Fruit fly (Drosophila melanogaster) whole organism, embryonic: ENCODE data around the gene CG8097.

Experiments
- CG10267 ChIP-seq: fragments of 200-800 bp; sonication (Bioruptor generic); optimal IDR thresholded peaks from 2 replicates; lab custom pipeline; 2018; ENCODE audit warnings: missing biosample characterization, mild to moderate bottlenecking, missing genetic modification characterization, moderate library complexity
- CG10979 ChIP-seq: fragments of 200-800 bp; sonication (Bioruptor generic); optimal IDR thresholded peaks from 2 replicates; lab custom pipeline; 2018; ENCODE audit warnings: missing biosample characterization, mild to moderate bottlenecking, missing genetic modification characterization, moderate library complexity
- CG11504 ChIP-seq: fragments of 200-800 bp; sonication (Bioruptor generic); optimal IDR thresholded peaks from 3 replicates; lab custom pipeline; 2019; ENCODE audit warnings: missing biosample characterization, mild to moderate bottlenecking, missing genetic modification characterization, moderate library complexity
- CG12071 ChIP-seq: fragments of 200-800 bp; sonication (Bioruptor generic); optimal IDR thresholded peaks from 3 replicates; lab custom pipeline; 2018; ENCODE audit warnings: missing biosample characterization, mild to moderate bottlenecking, missing genetic modification characterization
- CG12104 ChIP-seq: fragments of 200-800 bp; sonication (Bioruptor generic); optimal IDR thresholded peaks from 3 replicates; lab custom pipeline; 2016; ENCODE audit warnings: missing biosample characterization, missing genetic modification characterization
- CG12659 ChIP-seq: fragments of 200-800 bp; sonication (Bioruptor generic); optimal IDR thresholded peaks from 3 replicates; lab custom pipeline; 2017; ENCODE audit warnings: mild to moderate bottlenecking, missing biosample characterization, missing genetic modification reagents, missing genetic modification characterization
- CG13624 ChIP-seq: fragments of 200-800 bp; sonication (Bioruptor generic); optimal IDR thresholded peaks from 2 replicates; lab custom pipeline; 2016; ENCODE audit warnings: missing biosample characterization, missing genetic modification characterization
- CG14441 ChIP-seq: fragments of 200-800 bp; sonication (Bioruptor generic); IDR thresholded peaks from 2 replicates; pipeline ENCODE4 v1.3.6; 2022; ENCODE audit warnings: missing biosample characterization, missing genetic modification characterization
- CG15073 ChIP-seq: fragments of 200-800 bp; sonication (Bioruptor generic); optimal IDR thresholded peaks from 2 replicates; lab custom pipeline; 2016; ENCODE audit warnings: missing biosample characterization, missing genetic modification characterization
- CG16815 ChIP-seq: fragments of 200-800 bp; sonication (Bioruptor generic); optimal IDR thresholded peaks from 3 replicates; lab custom pipeline; 2017; ENCODE audit warnings: missing biosample characterization, mild to moderate bottlenecking, missing genetic modification characterization
- CG17361 ChIP-seq: fragments of 200-800 bp; sonication (Bioruptor generic); IDR thresholded peaks from 3 replicates; pipeline ENCODE4 v1.3.6; 2022; ENCODE audit warnings: missing biosample characterization, missing genetic modification characterization
- CG17385 ChIP-seq: fragments of 200-800 bp; sonication (Bioruptor generic); optimal IDR thresholded peaks from 3 replicates; lab custom pipeline; 2018; ENCODE audit warnings: missing biosample characterization, mild to moderate bottlenecking, missing genetic modification characterization
- CG18011 ChIP-seq: fragments of 200-800 bp; sonication (Bioruptor generic); optimal IDR thresholded peaks from 2 replicates; lab custom pipeline; 2017; ENCODE audit warnings: missing biosample characterization, missing genetic modification characterization, mild to moderate bottlenecking, moderate library complexity, missing genotype
- CG18619 ChIP-seq: fragments of 200-800 bp; sonication (Bioruptor generic); optimal IDR thresholded peaks from 3 replicates; lab custom pipeline; 2017; ENCODE audit warnings: missing biosample characterization, mild to moderate bottlenecking, missing genetic modification characterization
- CG18764 ChIP-seq: fragments of 200-800 bp; sonication (Bioruptor generic); optimal IDR thresholded peaks from 3 replicates; lab custom pipeline; 2016; ENCODE audit warnings: missing biosample characterization, missing genetic modification characterization
- CG2199 ChIP-seq: fragments of 200-800 bp; sonication (Bioruptor generic); IDR thresholded peaks from 3 replicates; pipeline ENCODE4 v1.3.6; 2022; ENCODE audit warnings: missing biosample characterization, missing genetic modification characterization
- CG30020 ChIP-seq: fragments of 200-800 bp; optimal IDR thresholded peaks from 2 replicates; lab custom pipeline; 2019; ENCODE audit warnings: missing biosample characterization, mild to moderate bottlenecking, missing genetic modification characterization, moderate library complexity
- CG31388 ChIP-seq: fragments of 200-800 bp; sonication (Bioruptor generic); optimal IDR thresholded peaks from 2 replicates; lab custom pipeline; 2016; ENCODE audit warnings: missing biosample characterization, missing genetic modification characterization
- CG3838 ChIP-seq: fragments of 200-800 bp; sonication (Bioruptor generic); optimal IDR thresholded peaks from 3 replicates; lab custom pipeline; 2016; ENCODE audit warnings: missing biosample characterization, missing genetic modification characterization
- CG4820 ChIP-seq: fragments of 200-800 bp; sonication (Bioruptor generic); optimal IDR thresholded peaks from 3 replicates; lab custom pipeline; 2016; ENCODE audit warnings: missing biosample characterization, missing genetic modification characterization
- CG6254 ChIP-seq: fragments of 200-800 bp; sonication (Bioruptor generic); optimal IDR thresholded peaks from 3 replicates; lab custom pipeline; 2017; ENCODE audit warnings: mild to moderate bottlenecking, missing biosample characterization, missing genetic modification reagents, missing genetic modification characterization
- CG7372 ChIP-seq: fragments of 200-800 bp; sonication (Bioruptor generic); IDR thresholded peaks from 2 replicates; pipeline ENCODE4 v1.3.6; 2022; ENCODE audit warnings: missing biosample characterization, missing genetic modification characterization
- CG7786 ChIP-seq: fragments of 200-800 bp; sonication (Bioruptor generic); optimal IDR thresholded peaks from 2 replicates; lab custom pipeline; 2016; ENCODE audit warnings: missing biosample characterization, missing genetic modification characterization
- CG7928 ChIP-seq: fragments of 200-800 bp; sonication (Bioruptor generic); optimal IDR thresholded peaks from 2 replicates; lab custom pipeline; 2017; ENCODE audit warnings: missing biosample characterization, mild to moderate bottlenecking, missing genetic modification characterization
- CG8924 ChIP-seq: fragments of 200-800 bp; optimal IDR thresholded peaks from 3 replicates; lab custom pipeline; 2019; ENCODE audit warnings: missing biosample characterization, mild to moderate bottlenecking, missing genetic modification characterization, moderate library complexity
- CG9932 ChIP-seq: fragments of 200-800 bp; sonication (Bioruptor generic); IDR thresholded peaks from 2 replicates; pipeline ENCODE4 v1.3.6; 2022; ENCODE audit warnings: missing biosample characterization, missing genetic modification characterization
- D19A ChIP-seq: fragments of 200-800 bp; optimal IDR thresholded peaks from 3 replicates; lab custom pipeline; 2019; ENCODE audit warnings: missing biosample characterization, mild to moderate bottlenecking, missing genetic modification characterization, moderate library complexity
- Eip74EF ChIP-seq, 2 experiments: fragments of 200-800 bp in 1 of 2; fragments of >200 bp in 1 of 2; sonication (Bioruptor generic) in 1 of 2; optimal IDR thresholded peaks; 2 replicates each; lab custom pipeline; 2017 to 2019; ENCODE audit warnings: missing biosample characterization in 2 of 2, missing genetic modification characterization in 2 of 2, mild to moderate bottlenecking in 1 of 2, moderate library complexity in 1 of 2
- H15 ChIP-seq: fragments of 200-800 bp; sonication (Bioruptor generic); IDR thresholded peaks from 3 replicates; pipeline ENCODE4 v1.3.6; 2022; ENCODE audit warnings: missing biosample characterization, missing genetic modification characterization
- HLH3B ChIP-seq: fragments of 200-800 bp; sonication (Bioruptor generic); IDR thresholded peaks from 2 replicates; pipeline ENCODE4 v1.3.6; 2022; ENCODE audit warnings: missing biosample characterization, missing genetic modification characterization
- HmgZ ChIP-seq: fragments of 200-800 bp; sonication (Bioruptor generic); optimal IDR thresholded peaks from 2 replicates; lab custom pipeline; 2018; ENCODE audit warnings: missing biosample characterization, mild to moderate bottlenecking, missing genetic modification characterization
- Med ChIP-seq: fragments of 200-800 bp; sonication (Bioruptor generic); peaks from one replicate; lab custom pipeline; 2016; ENCODE audit warnings: missing biosample characterization, missing genetic modification characterization, mild to moderate bottlenecking, inconsistent platforms, moderate library complexity
- bsh ChIP-seq, 2 experiments: fragments of 200-800 bp; sonication (Bioruptor generic); optimal IDR thresholded peaks; 2 replicates each; lab custom pipeline; 2017 to 2018; ENCODE audit warnings: mild to moderate bottlenecking in 2 of 2, missing biosample characterization in 2 of 2, missing genetic modification characterization in 2 of 2, moderate library complexity in 1 of 2
- ci ChIP-seq: fragments of 200-800 bp; sonication (Bioruptor generic); IDR thresholded peaks from 3 replicates; pipeline ENCODE4 v1.3.6; 2022; ENCODE audit warnings: missing biosample characterization, missing genetic modification characterization
- dimm ChIP-seq: fragments of 200-800 bp; sonication (Bioruptor generic); IDR thresholded peaks from 2 replicates; pipeline ENCODE4 v1.3.6; 2022; ENCODE audit warnings: missing biosample characterization, missing genetic modification characterization
- emc ChIP-seq: fragments of 200-800 bp; sonication (Bioruptor generic); optimal IDR thresholded peaks from 2 replicates; lab custom pipeline; 2016; ENCODE audit warnings: missing biosample characterization, missing genetic modification characterization
- gem ChIP-seq: fragments of 200-800 bp; sonication (Bioruptor generic); optimal IDR thresholded peaks from 2 replicates; lab custom pipeline; 2019; ENCODE audit warnings: missing biosample characterization, mild to moderate bottlenecking, missing genetic modification characterization, moderate library complexity
- gro ChIP-seq: fragments of 200-800 bp; sonication (Bioruptor generic); optimal IDR thresholded peaks from 2 replicates; lab custom pipeline; 2016; ENCODE audit warnings: missing biosample characterization, missing genetic modification characterization
- kah ChIP-seq: fragments of 200-800 bp; sonication (Bioruptor generic); optimal IDR thresholded peaks from 2 replicates; lab custom pipeline; 2018; ENCODE audit warnings: missing biosample characterization, mild to moderate bottlenecking, missing genetic modification characterization
- oc ChIP-seq: fragments of 200-800 bp; sonication (Bioruptor generic); optimal IDR thresholded peaks from 2 replicates; lab custom pipeline; 2018; ENCODE audit warnings: missing biosample characterization, mild to moderate bottlenecking, missing genetic modification characterization, moderate library complexity
- pnt ChIP-seq: fragments of 200-800 bp; sonication (Bioruptor generic); optimal IDR thresholded peaks from 3 replicates; lab custom pipeline; 2016; ENCODE audit warnings: missing biosample characterization, missing genetic modification characterization
- pum ChIP-seq: fragments of 200-800 bp; sonication (Bioruptor generic); optimal IDR thresholded peaks from 2 replicates; lab custom pipeline; 2016; ENCODE audit warnings: missing biosample characterization, missing genetic modification characterization
- run ChIP-seq: fragments of 200-800 bp; sonication (Bioruptor generic); optimal IDR thresholded peaks from 3 replicates; lab custom pipeline; 2018; ENCODE audit warnings: missing biosample characterization, mild to moderate bottlenecking, missing genetic modification characterization
- salm ChIP-seq: fragments of 200-800 bp; sonication (Bioruptor generic); optimal IDR thresholded peaks from 2 replicates; lab custom pipeline; 2018; ENCODE audit warnings: missing biosample characterization, mild to moderate bottlenecking, missing genetic modification characterization
- sens ChIP-seq: fragments of 200-800 bp; sonication (Bioruptor generic); peaks from one replicate; lab custom pipeline; 2016; ENCODE audit warnings: missing biosample characterization, missing genetic modification characterization
- sqz ChIP-seq: fragments of 200-800 bp; sonication (Bioruptor generic); optimal IDR thresholded peaks from 3 replicates; lab custom pipeline; 2018; ENCODE audit warnings: missing biosample characterization, mild to moderate bottlenecking, missing genetic modification characterization
- zfh1 ChIP-seq: fragments of 200-800 bp; sonication (Bioruptor generic); IDR thresholded peaks from 3 replicates; pipeline ENCODE4 v1.3.6; 2022; ENCODE audit warnings: missing biosample characterization, missing genetic modification characterization

CG8097 gene

dm6 chrX:15554256-15554678 lies 28.7 kb upstream of the CG8097 start, which contains the start of gene Ac13E (continued):
- TF ChIP-seq CG18764 (GFP tag; lab: Kevin White, UChicago) = peak; percentile 82
- TF ChIP-seq CG12104 (GFP tag; lab: Kevin White, UChicago) = peak; percentile 88
- TF ChIP-seq CG7372 (GFP tag; lab: Robert Waterston, UW) = peak; percentile 89
- TF ChIP-seq run (tag; lab: Kevin White, UChicago) = peak; percentile 80
- TF ChIP-seq Eip74EF (GFP tag; optimal IDR thresholded peaks at IDR 0.05; lab: Kevin White, UChicago) = peak in 1 of 2 experiments; percentile 88
- peak; percentile 82 for TF ChIP-seq CG10267
- peak; percentile 81 for TF ChIP-seq CG4820 (GFP tag; lab: Kevin White, UChicago)
- peak; percentile 77 for TF ChIP-seq CG13624 (GFP tag; lab: Kevin White, UChicago)
- TF ChIP-seq sqz (GFP tag; lab: Kevin White, UChicago) = peak; percentile 79
- peak; percentile 75 for TF ChIP-seq H15 (GFP tag; lab: Robert Waterston, UW)
- peak; percentile 66 for TF ChIP-seq CG31388 (GFP tag; lab: Kevin White, UChicago)
- peak; percentile 90 for TF ChIP-seq HmgZ (tag; lab: Kevin White, UChicago)

dm6 chrX:15555945-15556344 lies 27.0 kb upstream of the CG8097 start, which contains the start of gene CG42300:
TSS of gene CG42300 (minus strand) at chrX:15556045.
- TF ChIP-seq gro (GFP tag; lab: Kevin White, UChicago) = no peak
- peak; percentile 28 for TF ChIP-seq CG30020 (tag; lab: Kevin White, UChicago)

DNA sequence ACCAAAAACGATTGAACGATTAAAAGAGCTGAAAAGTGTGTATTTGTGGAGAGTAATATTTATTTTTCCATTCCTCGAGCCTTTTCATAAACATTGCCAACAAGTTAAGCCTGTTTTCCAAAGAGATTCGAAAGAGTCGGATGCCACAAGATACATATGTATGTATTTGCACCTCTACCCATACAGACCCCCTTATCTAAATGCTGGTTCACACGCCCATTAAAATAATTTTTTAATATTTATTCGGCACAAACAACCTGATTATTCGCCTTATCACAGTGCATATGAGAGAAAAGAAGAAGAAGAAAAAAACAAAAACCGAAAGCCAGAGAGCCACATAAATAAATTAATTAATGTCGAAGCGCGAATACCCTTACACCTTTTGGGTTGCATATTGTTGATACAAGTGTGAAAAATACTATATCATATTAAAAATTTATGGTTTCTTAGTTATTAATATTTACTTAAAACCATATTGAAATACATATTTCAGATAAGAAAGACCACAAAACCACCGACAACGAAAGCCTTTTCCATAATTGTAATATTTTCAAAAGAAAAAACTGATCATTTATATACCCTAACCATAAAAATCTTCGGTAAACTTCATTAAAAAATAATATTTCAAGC lies 14.5 kb upstream of the CG8097 start:
- no peak for TF ChIP-seq CG10979 (tag; lab: Kevin White, UChicago)
- no peak for TF ChIP-seq CG2199 (GFP tag; lab: Robert Waterston, UW)
- no peak for TF ChIP-seq oc (tag; lab: Kevin White, UChicago)
- TF ChIP-seq CG17361 = peak; percentile 39; the same call in 2 of the 3 replicates
- peak; percentile 8 for TF ChIP-seq gem (tag; lab: Kevin White, UChicago)
- no peak for TF ChIP-seq emc (GFP tag; lab: Kevin White, UChicago)
- 0 out of 3 replicates have a peak, but pooled peaks have one; percentile 22 for TF ChIP-seq ci (GFP tag; lab: Robert Waterston, UW)
- TF ChIP-seq bsh (GFP tag; optimal IDR thresholded peaks at IDR 0.05; lab: Kevin White, UChicago) = peak in 1 of 2 experiments; percentile 18
- TF ChIP-seq dimm (GFP tag; lab: Robert Waterston, UW) = no peak
- peak; percentile 57 for TF ChIP-seq Med (GFP tag; lab: Kevin White, UChicago)
- no peak for TF ChIP-seq CG18619 (GFP tag; lab: Kevin White, UChicago)
- no peak for TF ChIP-seq pnt (GFP tag; lab: Kevin White, UChicago)
- no peak for TF ChIP-seq CG14441 (GFP tag; lab: Robert Waterston, UW)
- no peak for TF ChIP-seq CG7928 (GFP tag; lab: Kevin White, UChicago)
- TF ChIP-seq CG6254 (GFP tag; lab: Kevin White, UChicago) = no peak
- TF ChIP-seq CG18011 (GFP tag; lab: Kevin White, UChicago) = no peak
- peak; percentile 8 for TF ChIP-seq CG12071 (GFP tag; lab: Kevin White, UChicago)
- TF ChIP-seq CG7786 = no peak
- no peak for TF ChIP-seq salm (tag; lab: Kevin White, UChicago)
- TF ChIP-seq CG17385 (GFP tag; lab: Kevin White, UChicago) = peak; percentile 59
- TF ChIP-seq CG8924 (tag; lab: Kevin White, UChicago) = no peak
- TF ChIP-seq kah (GFP tag; lab: Kevin White, UChicago) = no peak
- peak; percentile 29 for TF ChIP-seq CG11504 (tag; lab: Kevin White, UChicago)
- peak; percentile 94 for TF ChIP-seq D19A
- TF ChIP-seq HLH3B (GFP tag; lab: Robert Waterston, UW) = no peak
- no peak for TF ChIP-seq CG3838 (GFP tag; lab: Kevin White, UChicago)
- TF ChIP-seq pum (GFP tag; lab: Kevin White, UChicago) = no peak
- TF ChIP-seq zfh1 (GFP tag; lab: Robert Waterston, UW) = no peak
- peak; percentile 8 for TF ChIP-seq CG12659 (GFP tag; lab: Kevin White, UChicago)
- TF ChIP-seq CG9932 (GFP tag; lab: Robert Waterston, UW) = no peak
- no peak for TF ChIP-seq CG15073 (GFP tag; lab: Kevin White, UChicago)
- peak; percentile 76 for TF ChIP-seq sens
- TF ChIP-seq CG16815 (GFP tag; lab: Kevin White, UChicago) = no peak
